Worm (Caenorhabditis elegans) whole organism, L3 larva: Measurements from ENCODE around the gene scl-11.

ENCODE experiments used
- R02D3.7 ChIP-seq: fragments of 150-350 bp; optimal IDR thresholded peaks from 2 replicates; lab custom pipeline; 2014; ENCODE audit warnings: missing biosample characterization, missing genetic modification characterization
- ZK546.5 ChIP-seq: sonication (generic microtip); optimal IDR thresholded peaks from 2 replicates; lab custom pipeline; 2017; ENCODE audit warnings: missing biosample characterization, missing genetic modification characterization
- aly-2 ChIP-seq: fragments of 150-350 bp; optimal IDR thresholded peaks from 2 replicates; lab custom pipeline; 2014; ENCODE audit warnings: missing biosample characterization, missing genetic modification characterization
- ceh-16 ChIP-seq: sonication (generic microtip); optimal IDR thresholded peaks from 2 replicates; lab custom pipeline; 2017; ENCODE audit warnings: missing biosample characterization, missing genetic modification characterization
- ceh-28 ChIP-seq: fragments of 150-350 bp; optimal IDR thresholded peaks from 2 replicates; lab custom pipeline; 2014; ENCODE audit warnings: missing biosample characterization, missing genetic modification reagents, missing genetic modification characterization
- ceh-82 ChIP-seq: fragments of 150-350 bp; optimal IDR thresholded peaks from 2 replicates; lab custom pipeline; 2014; ENCODE audit warnings: missing biosample characterization, missing genetic modification characterization
- ceh-9 ChIP-seq: sonication (generic microtip); optimal IDR thresholded peaks from 2 replicates; lab custom pipeline; 2018; ENCODE audit warnings: missing biosample characterization, missing genetic modification characterization
- daf-12 ChIP-seq: fragments of 150-350 bp; optimal IDR thresholded peaks from 2 replicates; lab custom pipeline; 2014; ENCODE audit warnings: missing biosample characterization, missing genetic modification reagents, missing genetic modification characterization
- egl-27 ChIP-seq: sonication (generic microtip); optimal IDR thresholded peaks from 4 replicates; lab custom pipeline; 2017; ENCODE audit warnings: missing biosample characterization, missing genetic modification reagents, missing genetic modification characterization
- egl-5 ChIP-seq: fragments of 150-350 bp; optimal IDR thresholded peaks from 2 replicates; lab custom pipeline; 2017; ENCODE audit warnings: missing biosample characterization, missing genetic modification reagents, missing genetic modification characterization, inconsistent platforms
- elt-1 ChIP-seq: fragments of 150-350 bp; optimal IDR thresholded peaks from 2 replicates; lab custom pipeline; 2014; ENCODE audit warnings: missing biosample characterization, missing genetic modification characterization
- elt-2 ChIP-seq: sonication (generic microtip); optimal IDR thresholded peaks from 2 replicates; lab custom pipeline; 2016; ENCODE audit warnings: missing genetic modification reagents, mild to moderate bottlenecking, missing genetic modification characterization, missing compliant biosample characterization
- elt-3 ChIP-seq, 3 experiments: fragments of 150-350 bp in 1 of 3; sonication (generic microtip) in 2 of 3; optimal IDR thresholded peaks; 2 replicates in 2 of 3; 4 replicates in 1 of 3; lab custom pipeline; 2014 to 2017; ENCODE audit warnings: missing biosample characterization in 3 of 3, missing genetic modification characterization in 3 of 3
- fkh-10 ChIP-seq: sonication (generic microtip); optimal IDR thresholded peaks from 2 replicates; lab custom pipeline; 2017; ENCODE audit warnings: missing biosample characterization, missing genetic modification reagents, missing genetic modification characterization
- fkh-2 ChIP-seq: fragments of 150-350 bp; optimal IDR thresholded peaks from 2 replicates; lab custom pipeline; 2014; ENCODE audit warnings: missing biosample characterization, missing genetic modification reagents, missing genetic modification characterization
- fos-1 ChIP-seq: fragments of 150-350 bp; optimal IDR thresholded peaks from 2 replicates; lab custom pipeline; 2014; ENCODE audit warnings: missing biosample characterization, missing genetic modification characterization
- hmg-11 ChIP-seq: sonication (generic microtip); optimal IDR thresholded peaks from 2 replicates; lab custom pipeline; 2016; ENCODE audit warnings: missing genetic modification characterization, missing compliant biosample characterization
- lin-39 ChIP-seq: fragments of 150-350 bp; optimal IDR thresholded peaks from 2 replicates; lab custom pipeline; 2018; ENCODE audit warnings: missing biosample characterization, missing genetic modification reagents, missing genetic modification characterization
- mdl-1 ChIP-seq: fragments of 150-350 bp; optimal IDR thresholded peaks from 2 replicates; lab custom pipeline; 2014; ENCODE audit warnings: missing biosample characterization, missing genetic modification characterization
- mml-1 ChIP-seq: fragments of 150-350 bp; sonication (generic microtip); optimal IDR thresholded peaks from 3 replicates; lab custom pipeline; 2014; ENCODE audit warnings: missing biosample characterization, missing genetic modification characterization
- nfya-1 ChIP-seq: sonication (generic microtip); optimal IDR thresholded peaks from 2 replicates; lab custom pipeline; 2017; ENCODE audit warnings: missing genetic modification characterization, mild to moderate bottlenecking, missing compliant biosample characterization, antibody characterized with exemption, moderate library complexity; ENCODE audit not compliant: insufficient read depth
- nhr-12 ChIP-seq: fragments of 150-350 bp; optimal IDR thresholded peaks from 2 replicates; lab custom pipeline; 2014; ENCODE audit warnings: missing biosample characterization, missing genetic modification characterization
- nhr-23 ChIP-seq: fragments of 150-350 bp; optimal IDR thresholded peaks from 2 replicates; lab custom pipeline; 2014; ENCODE audit warnings: missing biosample characterization, missing genetic modification reagents, missing genetic modification characterization
- nhr-237 ChIP-seq: fragments of 150-350 bp; optimal IDR thresholded peaks from 2 replicates; lab custom pipeline; 2014; ENCODE audit warnings: missing biosample characterization, missing genetic modification characterization
- nhr-43 ChIP-seq: sonication (generic microtip); optimal IDR thresholded peaks from 2 replicates; lab custom pipeline; 2016; ENCODE audit warnings: mild to moderate bottlenecking, missing genetic modification characterization, missing compliant biosample characterization; ENCODE audit not compliant: poor library complexity, severe bottlenecking
- nhr-67 ChIP-seq: fragments of 150-350 bp; optimal IDR thresholded peaks from 2 replicates; lab custom pipeline; 2014; ENCODE audit warnings: missing biosample characterization, missing genetic modification characterization
- nhr-76 ChIP-seq: fragments of 150-350 bp; sonication (generic microtip); optimal IDR thresholded peaks from 5 replicates; lab custom pipeline; 2014; ENCODE audit warnings: missing biosample characterization, missing genetic modification characterization
- nhr-77 ChIP-seq: fragments of 150-350 bp; optimal IDR thresholded peaks from 2 replicates; lab custom pipeline; 2014; ENCODE audit warnings: missing biosample characterization, missing genetic modification characterization
- pha-4 ChIP-seq: fragments of 150-350 bp; optimal IDR thresholded peaks from 2 replicates; lab custom pipeline; 2014; ENCODE audit warnings: missing biosample characterization, missing genetic modification reagents, missing genetic modification characterization
- skn-1 ChIP-seq: fragments of 150-350 bp; optimal IDR thresholded peaks from 2 replicates; lab custom pipeline; 2014; ENCODE audit warnings: missing biosample characterization, missing genetic modification characterization
- snpc-4 ChIP-seq: fragments of 150-350 bp; optimal IDR thresholded peaks from 2 replicates; lab custom pipeline; 2014; ENCODE audit warnings: missing biosample characterization, missing genetic modification characterization
- tbx-2 ChIP-seq: sonication (generic microtip); optimal IDR thresholded peaks from 2 replicates; lab custom pipeline; 2016; ENCODE audit warnings: mild to moderate bottlenecking, missing genetic modification characterization, missing compliant biosample characterization
- unc-39 ChIP-seq: sonication (generic microtip); optimal IDR thresholded peaks from 4 replicates; lab custom pipeline; 2017; ENCODE audit warnings: missing biosample characterization, missing genetic modification characterization
- unc-62 ChIP-seq: fragments of 150-350 bp; sonication (generic microtip); optimal IDR thresholded peaks from 4 replicates; lab custom pipeline; 2014; ENCODE audit warnings: missing biosample characterization, missing genetic modification reagents, missing genetic modification characterization
- zag-1 ChIP-seq: fragments of 150-350 bp; optimal IDR thresholded peaks from 2 replicates; lab custom pipeline; 2014; ENCODE audit warnings: missing biosample characterization, missing genetic modification characterization
- ztf-11 ChIP-seq: fragments of 150-350 bp; optimal IDR thresholded peaks from 2 replicates; lab custom pipeline; 2014; ENCODE audit warnings: missing biosample characterization, missing genetic modification characterization

The scl-11 gene

ce11 chrIV:13063714-13064113, 12.5 kb downstream of the scl-11 start, which contains the start of gene scl-5:
TSS of gene scl-5 (plus strand) at chrIV:13064014.
- TF ChIP-seq skn-1 (tag; lab: Kevin White, UChicago) = no peak
- TF ChIP-seq mml-1 (tag; lab: Kevin White, UChicago) = no peak
- no peak for TF ChIP-seq unc-62
- TF ChIP-seq mdl-1 (tag; lab: Kevin White, UChicago) = no peak
- TF ChIP-seq ceh-9 (tag; lab: Kevin White, UChicago) = no peak
- TF ChIP-seq aly-2 = no peak
- TF ChIP-seq egl-5 (tag; lab: Kevin White, UChicago) = no peak
- no peak for TF ChIP-seq fkh-2
- no peak for TF ChIP-seq ztf-11
- TF ChIP-seq pha-4 (tag; lab: Kevin White, UChicago) = no peak
- TF ChIP-seq nhr-67 (tag; lab: Kevin White, UChicago) = no peak
- no peak for TF ChIP-seq elt-3 (tag; optimal IDR thresholded peaks at IDR 0.05; lab: Kevin White, UChicago)
- no peak for TF ChIP-seq unc-39
- TF ChIP-seq tbx-2 = no peak
- TF ChIP-seq nhr-237 = no peak

ce11 chrIV:13066044-13066443, 14.9 kb downstream of the scl-11 start:
- TF ChIP-seq fkh-10 (GFP tag; lab: Kevin White, UChicago) (no peak), R02D3.7 (tag; lab: Kevin White, UChicago) (no peak), mml-1 (tag; lab: Kevin White, UChicago) (no peak), ZK546.5 (tag; lab: Kevin White, UChicago) (no peak), skn-1 (tag; lab: Kevin White, UChicago) (no peak), zag-1 (no peak), nhr-77 (tag; lab: Kevin White, UChicago) (no peak), hmg-11 (tag; lab: Kevin White, UChicago) (no peak), tbx-2 (no peak), ceh-82 (tag; lab: Kevin White, UChicago) (no peak), ceh-9 (tag; lab: Kevin White, UChicago) (no peak), snpc-4 (tag; lab: Kevin White, UChicago) (no peak), ceh-16 (no peak), elt-1 (tag; lab: Kevin White, UChicago) (no peak), nhr-237 (no peak), daf-12 (no peak)

ce11 chrIV:13067200-13067599, 16.0 kb downstream of the scl-11 start, which contains the start of gene col-131:
TSS of gene col-131 (minus strand) at chrIV:13067300.
- no peak for TF ChIP-seq nhr-12 (tag; lab: Kevin White, UChicago)
- TF ChIP-seq tbx-2 = no peak
- TF ChIP-seq ceh-82 (tag; lab: Kevin White, UChicago) = no peak
- no peak for TF ChIP-seq nfya-1 (tag; lab: Kevin White, UChicago)
- no peak for TF ChIP-seq aly-2
- TF ChIP-seq ceh-28 (tag; lab: Kevin White, UChicago) = no peak
- no peak for TF ChIP-seq nhr-43 (tag; lab: Kevin White, UChicago)
- no peak for TF ChIP-seq fos-1 (tag; lab: Kevin White, UChicago)
- TF ChIP-seq unc-62 = no peak
- TF ChIP-seq fkh-2 = no peak
- no peak for TF ChIP-seq daf-12
- TF ChIP-seq lin-39 (tag; lab: Kevin White, UChicago) = no peak
- TF ChIP-seq nhr-67 (tag; lab: Kevin White, UChicago) = no peak
- TF ChIP-seq elt-1 (tag; lab: Kevin White, UChicago) = no peak
- TF ChIP-seq R02D3.7 (tag; lab: Kevin White, UChicago) = no peak
- no peak for TF ChIP-seq egl-27 (tag; lab: Kevin White, UChicago)
- no peak for TF ChIP-seq elt-2 (tag; lab: Kevin White, UChicago)
- TF ChIP-seq zag-1 = no peak
- no peak for TF ChIP-seq pha-4 (tag; lab: Kevin White, UChicago)
- no peak for TF ChIP-seq mml-1 (tag; lab: Kevin White, UChicago)

ce11 chrIV:13068451-13068850, 17.3 kb downstream of the scl-11 start, which contains the start of gene scl-6:
TSS of gene scl-6 (plus strand) at chrIV:13068751.
- TF ChIP-seq mdl-1 (tag; lab: Kevin White, UChicago) (no peak), ceh-16 (no peak), ztf-11 (no peak), snpc-4 (tag; lab: Kevin White, UChicago) (no peak), skn-1 (tag; lab: Kevin White, UChicago) (no peak), daf-12 (no peak), nhr-23 (tag; lab: Kevin White, UChicago) (no peak), egl-27 (tag; lab: Kevin White, UChicago) (no peak), tbx-2 (no peak), lin-39 (tag; lab: Kevin White, UChicago) (no peak), pha-4 (tag; lab: Kevin White, UChicago) (no peak), aly-2 (no peak), nhr-76 (tag; lab: Kevin White, UChicago) (no peak), ceh-82 (tag; lab: Kevin White, UChicago) (no peak), unc-62 (no peak), nhr-237 (no peak)
- TF ChIP-seq, all 47 proteins: peak for 0
